Worm (Caenorhabditis elegans): ENCODE measurements around the gene Y43E12A.2.
A peak's percentile ranks its signal among the peaks of the same experiment; 100 is the strongest.

The Y43E12A.2 gene

DNA sequence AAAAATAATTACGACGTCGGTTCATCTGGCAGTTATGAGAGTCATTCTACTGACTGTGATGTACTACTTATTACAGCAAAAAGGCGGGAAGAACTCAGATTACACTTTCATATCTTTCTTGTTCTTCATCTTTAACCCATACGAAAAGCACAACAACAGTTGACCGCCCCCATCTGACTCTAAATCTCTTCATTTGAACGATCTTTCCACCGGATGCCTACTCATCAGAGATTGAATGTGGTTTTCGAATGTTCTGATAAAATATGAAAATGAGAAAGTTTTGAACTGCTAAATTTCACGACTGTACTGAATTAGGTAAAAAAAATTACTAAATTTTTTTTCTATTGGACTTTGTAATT is 23.7 kb upstream of the Y43E12A.2 start, which contains the start of gene sri-19:
Gene sri-19, plus strand, starts transcription at position 143 of the 359 bp plus-strand sequence.
- no peak for TF ChIP-seq daf-12 (tag; optimal IDR thresholded peaks at IDR 0.05)
- TF ChIP-seq nhr-28 (tag; optimal IDR thresholded peaks at IDR 0.05), result no peak
- no peak for TF ChIP-seq nhr-237 (tag; optimal IDR thresholded peaks at IDR 0.05)
- TF ChIP-seq nhr-77 (tag; optimal IDR thresholded peaks at IDR 0.05), result no peak
- no peak for TF ChIP-seq pha-4 (tag; optimal IDR thresholded peaks at IDR 0.05)
- no peak for TF ChIP-seq nhr-11 (tag; optimal IDR thresholded peaks at IDR 0.05)
- no peak for TF ChIP-seq ceh-82 (tag; optimal IDR thresholded peaks at IDR 0.05)
- no peak for TF ChIP-seq ceh-9 (tag; optimal IDR thresholded peaks at IDR 0.05)
- TF ChIP-seq aly-2 (tag; optimal IDR thresholded peaks at IDR 0.05), result no peak
- no peak for TF ChIP-seq ZK546.5 (tag; optimal IDR thresholded peaks at IDR 0.05)
- TF ChIP-seq egl-27 (tag; optimal IDR thresholded peaks at IDR 0.05), result no peak
- no peak for TF ChIP-seq lin-15B (tag; optimal IDR thresholded peaks at IDR 0.05)
- TF ChIP-seq snpc-4 (tag; optimal IDR thresholded peaks at IDR 0.05), result no peak
- no peak for TF ChIP-seq zag-1 (tag; optimal IDR thresholded peaks at IDR 0.05)
- no peak for TF ChIP-seq nhr-43 (tag; optimal IDR thresholded peaks at IDR 0.05; ENCODE audit: poor library complexity, severe bottlenecking)
- no peak for TF ChIP-seq unc-39 (tag; optimal IDR thresholded peaks at IDR 0.05)
- no peak for TF ChIP-seq elt-1 (tag; optimal IDR thresholded peaks at IDR 0.05)
- TF ChIP-seq eor-1 (tag; optimal IDR thresholded peaks at IDR 0.05), result no peak

DNA sequence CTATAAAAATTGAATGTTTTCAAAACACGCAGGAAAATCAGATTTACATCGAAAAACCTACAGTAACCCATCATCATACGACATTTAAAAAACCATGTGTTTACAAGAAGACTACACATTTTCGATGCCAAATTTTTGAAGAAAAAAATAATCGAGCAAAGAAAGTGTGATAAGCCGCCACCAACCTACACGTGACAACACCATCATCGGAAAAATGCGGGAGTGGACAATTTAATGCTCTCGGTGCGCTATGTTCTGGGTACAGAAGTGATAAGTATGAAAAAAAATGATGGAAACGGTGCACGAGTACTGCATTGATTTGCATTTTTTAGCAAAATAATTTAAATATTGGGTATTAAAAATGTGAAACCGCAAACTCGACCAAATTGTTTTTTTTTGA is 17.2 kb upstream of the Y43E12A.2 start:
- TF ChIP-seq unc-62 (GFP tag; optimal IDR thresholded peaks at IDR 0.05) (no peak), daf-12 (tag; optimal IDR thresholded peaks at IDR 0.05) (no peak), nhr-25 (tag; optimal IDR thresholded peaks at IDR 0.05) (no peak), elt-2 (tag; optimal IDR thresholded peaks at IDR 0.05) (peak; percentile 69), nhr-76 (tag; optimal IDR thresholded peaks at IDR 0.05) (no peak), sea-2 (GFP tag; optimal IDR thresholded peaks at IDR 0.05) (no peak), mml-1 (tag; optimal IDR thresholded peaks at IDR 0.05) (no peak), pha-4 (tag; optimal IDR thresholded peaks at IDR 0.05) (peak; percentile 24), ZK546.5 (tag; optimal IDR thresholded peaks at IDR 0.05) (no peak), lin-39 (tag; optimal IDR thresholded peaks at IDR 0.05) (no peak), pqm-1 (tag; optimal IDR thresholded peaks at IDR 0.05) (peak; percentile 45)

DNA sequence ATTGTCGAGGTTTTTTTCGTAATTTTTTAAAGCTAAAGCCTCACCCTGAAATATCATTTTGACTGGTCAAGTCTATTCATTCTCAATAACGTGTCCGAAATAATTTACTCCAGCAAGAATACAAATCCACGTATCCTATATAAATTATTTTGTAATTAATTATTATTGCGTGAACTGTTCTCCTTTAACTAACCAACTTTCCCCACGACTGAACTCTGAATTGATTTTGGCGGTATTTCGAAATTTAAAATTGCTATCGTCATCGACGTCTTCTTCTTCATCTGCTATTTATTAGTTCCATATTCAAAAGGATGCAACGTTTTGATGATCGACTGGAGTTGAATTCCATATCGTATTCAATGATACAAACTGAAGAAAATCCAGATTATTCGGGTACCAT is 15.5 kb upstream of the Y43E12A.2 start, which contains the start of the genes aqp-3 and Y69E1A.8:
Gene aqp-3, minus strand, starts transcription at position 101 of the 400 bp plus-strand sequence.
Gene Y69E1A.8, plus strand, starts transcription at position 246 of the 400 bp plus-strand sequence.
- no peak for TF ChIP-seq sea-2 (GFP tag; optimal IDR thresholded peaks at IDR 0.05)
- TF ChIP-seq fkh-10 (GFP tag; optimal IDR thresholded peaks at IDR 0.05), result no peak
- TF ChIP-seq lsy-12 (tag; optimal IDR thresholded peaks at IDR 0.05), result no peak
- no peak for TF ChIP-seq fkh-2 (tag; optimal IDR thresholded peaks at IDR 0.05)
- TF ChIP-seq aly-2 (tag; optimal IDR thresholded peaks at IDR 0.05), result no peak
- no peak for TF ChIP-seq ama-1 (optimal IDR thresholded peaks at IDR 0.05)
- TF ChIP-seq egl-27 (tag; optimal IDR thresholded peaks at IDR 0.05), result no peak
- no peak for TF ChIP-seq daf-12 (tag; optimal IDR thresholded peaks at IDR 0.05)
- no peak for TF ChIP-seq unc-62 (GFP tag; optimal IDR thresholded peaks at IDR 0.05)

- TF ChIP-seq aly-2 (tag; optimal IDR thresholded peaks at IDR 0.05) (no peak), pha-4 (tag; optimal IDR thresholded peaks at IDR 0.05) (peak; percentile 20), pqm-1 (tag; optimal IDR thresholded peaks at IDR 0.05) (peak; percentile 83), ceh-82 (tag; optimal IDR thresholded peaks at IDR 0.05) (no peak), R02D3.7 (tag; optimal IDR thresholded peaks at IDR 0.05) (no peak), nhr-77 (tag; optimal IDR thresholded peaks at IDR 0.05) (no peak), ZK546.5 (tag; optimal IDR thresholded peaks at IDR 0.05) (no peak), sea-2 (GFP tag; optimal IDR thresholded peaks at IDR 0.05) (no peak), fkh-2 (tag; optimal IDR thresholded peaks at IDR 0.05) (no peak), zag-1 (tag; optimal IDR thresholded peaks at IDR 0.05) (no peak), egl-5 (tag; optimal IDR thresholded peaks at IDR 0.05) (no peak), nhr-23 (tag; optimal IDR thresholded peaks at IDR 0.05) (no peak), ztf-11 (tag; optimal IDR thresholded peaks at IDR 0.05) (no peak), mml-1 (tag; optimal IDR thresholded peaks at IDR 0.05) (no peak), elt-2 (tag; optimal IDR thresholded peaks at IDR 0.05) (peak; percentile 97), skn-1 (tag; optimal IDR thresholded peaks at IDR 0.05) (no peak)
These were observed 11.5 kb upstream of the Y43E12A.2 start for ce11 chrIV:10970333-10970732.

ce11 chrIV:10970767-10971166 is 11.1 kb upstream of the Y43E12A.2 start:
- TF ChIP-seq skn-1 (tag; optimal IDR thresholded peaks at IDR 0.05) (no peak), ztf-4 (tag; optimal IDR thresholded peaks at IDR 0.05) (no peak), unc-39 (tag; optimal IDR thresholded peaks at IDR 0.05) (no peak), nfya-1 (tag; optimal IDR thresholded peaks at IDR 0.05; ENCODE audit: insufficient read depth) (no peak), daf-12 (tag; optimal IDR thresholded peaks at IDR 0.05) (no peak), nhr-43 (tag; optimal IDR thresholded peaks at IDR 0.05; ENCODE audit: poor library complexity, severe bottlenecking) (no peak), ceh-82 (tag; optimal IDR thresholded peaks at IDR 0.05) (no peak)
